Worm (Caenorhabditis elegans) whole organism, young adult: Measurements from ENCODE around the gene F44B9.8.

Source experiments
- B0019.2 ChIP-seq: fragments of 200-800 bp; sonication (Bioruptor generic); conservative IDR thresholded peaks from 2 replicates; pipeline ENCODE4 v1.3.6; 2022; ENCODE audit warnings: missing genetic modification reagents, missing genetic modification characterization, missing compliant biosample characterization
- B0336.3 ChIP-seq: fragments of 200-800 bp; sonication (Bioruptor generic); IDR thresholded peaks from 2 replicates; pipeline ENCODE4 v1.3.6; 2022; ENCODE audit warnings: missing genetic modification characterization, missing compliant biosample characterization
- C17E4.6 ChIP-seq: fragments of 200-800 bp; sonication (Bioruptor generic); IDR thresholded peaks from 2 replicates; pipeline ENCODE4 v1.3.6; 2022; ENCODE audit warnings: missing genetic modification reagents, missing genetic modification characterization, missing compliant biosample characterization
- D2030.7 ChIP-seq: fragments of 200-800 bp; sonication (Bioruptor generic); IDR thresholded peaks from 2 replicates; pipeline ENCODE4 v1.3.6; 2022; ENCODE audit warnings: missing genetic modification reagents, missing genetic modification characterization, missing compliant biosample characterization
- F22D6.2 ChIP-seq: sonication (generic microtip); optimal IDR thresholded peaks from 2 replicates; lab custom pipeline; 2016; ENCODE audit warnings: mild to moderate bottlenecking, missing genetic modification characterization, missing compliant biosample characterization
- F39B2.1 ChIP-seq: fragments of 200-800 bp; sonication (Bioruptor generic); IDR thresholded peaks from 2 replicates; pipeline ENCODE4 v1.3.6; 2022; ENCODE audit warnings: missing genetic modification reagents, missing genetic modification characterization, missing compliant biosample characterization
- F52B5.7 ChIP-seq: sonication (generic microtip); optimal IDR thresholded peaks from 2 replicates; lab custom pipeline; 2016; ENCODE audit warnings: mild to moderate bottlenecking, missing genetic modification characterization, missing compliant biosample characterization
- F57A8.1 ChIP-seq: fragments of 200-800 bp; sonication (Bioruptor generic); optimal IDR thresholded peaks from 2 replicates; lab custom pipeline; 2018; ENCODE audit warnings: mild to moderate bottlenecking, missing genetic modification characterization, moderate library complexity, missing compliant biosample characterization
- K12H6.12 ChIP-seq: fragments of 200-800 bp; sonication (Bioruptor generic); optimal IDR thresholded peaks from 2 replicates; lab custom pipeline; 2018; ENCODE audit warnings: mild to moderate bottlenecking, missing genetic modification characterization, missing compliant biosample characterization
- Y53F4B.3 ChIP-seq: fragments of 200-800 bp; sonication (Bioruptor generic); IDR thresholded peaks from 2 replicates; pipeline ENCODE4 v1.3.6; 2022; ENCODE audit warnings: missing genetic modification reagents, missing genetic modification characterization, missing compliant biosample characterization
- ama-1 ChIP-seq, 3 experiments: fragments of 150-350 bp in 1 of 3; sonication (generic microtip) in 2 of 3; optimal IDR thresholded peaks; 2 replicates each; lab custom pipeline; 2014 to 2018; ENCODE audit warnings: missing biosample characterization in 2 of 3, missing genetic modification characterization in 2 of 3, missing genetic modification reagents in 2 of 3
- aptf-3 ChIP-seq: fragments of 200-800 bp; sonication (Bioruptor generic); IDR thresholded peaks from 2 replicates; pipeline ENCODE4 v1.3.6; 2022; ENCODE audit warnings: missing genetic modification characterization, missing compliant biosample characterization
- atf-7 ChIP-seq: sonication (generic microtip); optimal IDR thresholded peaks from 2 replicates; lab custom pipeline; 2017; ENCODE audit warnings: mild to moderate bottlenecking, missing genetic modification characterization, missing compliant biosample characterization
- ccch-3 ChIP-seq: fragments of 200-800 bp; sonication (Bioruptor generic); optimal IDR thresholded peaks from 2 replicates; lab custom pipeline; 2018; ENCODE audit warnings: mild to moderate bottlenecking, missing genetic modification characterization, missing compliant biosample characterization
- ceh-40 ChIP-seq: fragments of 200-800 bp; sonication (Bioruptor generic); IDR thresholded peaks from 2 replicates; pipeline ENCODE4 v1.3.6; 2022; ENCODE audit warnings: missing genetic modification characterization, missing compliant biosample characterization
- ceh-58 ChIP-seq: fragments of 200-800 bp; sonication (Bioruptor generic); IDR thresholded peaks from 2 replicates; pipeline ENCODE4 v1.3.6; 2022; ENCODE audit warnings: missing genetic modification characterization, missing compliant biosample characterization
- ceh-91 ChIP-seq: fragments of 200-800 bp; sonication (Bioruptor generic); IDR thresholded peaks from 2 replicates; pipeline ENCODE4 v1.3.6; 2022; ENCODE audit warnings: missing genetic modification reagents, missing genetic modification characterization, missing compliant biosample characterization
- dpff-1 ChIP-seq: sonication (generic microtip); optimal IDR thresholded peaks from 2 replicates; lab custom pipeline; 2017; ENCODE audit warnings: mild to moderate bottlenecking, missing genetic modification characterization, missing compliant biosample characterization
- egl-44 ChIP-seq: fragments of 200-800 bp; sonication (Bioruptor generic); IDR thresholded peaks from 2 replicates; pipeline ENCODE4 v1.3.6; 2022; ENCODE audit warnings: missing genetic modification reagents, missing genetic modification characterization, missing compliant biosample characterization
- egrh-3 ChIP-seq: fragments of 200-800 bp; sonication (Bioruptor generic); IDR thresholded peaks from 2 replicates; pipeline ENCODE4 v1.3.6; 2022; ENCODE audit warnings: missing genetic modification reagents, missing genetic modification characterization, missing compliant biosample characterization
- ets-4 ChIP-seq: fragments of 200-800 bp; sonication (Bioruptor generic); optimal IDR thresholded peaks from 2 replicates; lab custom pipeline; 2018; ENCODE audit warnings: mild to moderate bottlenecking, missing genetic modification characterization, missing compliant biosample characterization
- hlh-26 ChIP-seq: fragments of 200-800 bp; sonication (Bioruptor generic); conservative IDR thresholded peaks from 2 replicates; pipeline ENCODE4 v1.3.6; 2022; ENCODE audit warnings: missing genetic modification reagents, missing genetic modification characterization, missing compliant biosample characterization
- hmg-1.2 ChIP-seq: fragments of 200-800 bp; sonication (Bioruptor generic); IDR thresholded peaks from 2 replicates; pipeline ENCODE4 v1.3.6; 2022; ENCODE audit warnings: missing genetic modification reagents, missing genetic modification characterization, missing compliant biosample characterization
- hrde-1 ChIP-seq: sonication (generic microtip); optimal IDR thresholded peaks from 2 replicates; lab custom pipeline; 2016; ENCODE audit warnings: missing genetic modification characterization, mild to moderate bottlenecking, missing compliant biosample characterization, moderate library complexity, missing genotype, missing genetic modification reagents, borderline replicate concordance
- let-526 ChIP-seq: fragments of 200-800 bp; sonication (Bioruptor generic); IDR thresholded peaks from 2 replicates; pipeline ENCODE4 v1.3.6; 2022; ENCODE audit warnings: missing genetic modification reagents, missing genetic modification characterization, missing compliant biosample characterization
- let-607 ChIP-seq, 2 experiments: fragments of 200-800 bp in 1 of 2; sonication (Bioruptor generic) in 1 of 2; sonication (generic microtip) in 1 of 2; optimal IDR thresholded peaks; 2 replicates each; lab custom pipeline; 2016 to 2018; ENCODE audit warnings: mild to moderate bottlenecking in 2 of 2, missing compliant biosample characterization in 2 of 2, missing genetic modification characterization in 2 of 2, moderate library complexity in 2 of 2, missing genotype in 1 of 2
- lin-26 ChIP-seq: fragments of 200-800 bp; sonication (Bioruptor generic); IDR thresholded peaks from 2 replicates; pipeline ENCODE4 v1.3.6; 2022; ENCODE audit warnings: missing genetic modification reagents, missing genetic modification characterization, missing compliant biosample characterization
- lin-40 ChIP-seq: sonication (generic microtip); optimal IDR thresholded peaks from 2 replicates; lab custom pipeline; 2016; ENCODE audit warnings: missing genetic modification characterization, mild to moderate bottlenecking, missing compliant biosample characterization, missing genotype, missing genetic modification reagents
- lir-1 ChIP-seq: fragments of 200-800 bp; sonication (Bioruptor generic); conservative IDR thresholded peaks from 2 replicates; pipeline ENCODE4 v1.3.6; 2022; ENCODE audit warnings: missing genetic modification reagents, missing genetic modification characterization, missing compliant biosample characterization
- madf-10 ChIP-seq: sonication (generic microtip); optimal IDR thresholded peaks from 2 replicates; lab custom pipeline; 2016; ENCODE audit warnings: mild to moderate bottlenecking, missing genetic modification characterization, missing compliant biosample characterization
- madf-3 ChIP-seq: fragments of 200-800 bp; sonication (Bioruptor generic); IDR thresholded peaks from 2 replicates; pipeline ENCODE4 v1.3.6; 2022; ENCODE audit warnings: missing genetic modification reagents, missing genetic modification characterization, missing compliant biosample characterization
- mcd-1 ChIP-seq: fragments of 200-800 bp; sonication (Bioruptor generic); IDR thresholded peaks from 2 replicates; pipeline ENCODE4 v1.3.6; 2022; ENCODE audit warnings: missing genetic modification reagents, missing genetic modification characterization, missing compliant biosample characterization
- mel-28 ChIP-seq: sonication (generic microtip); optimal IDR thresholded peaks from 2 replicates; lab custom pipeline; 2016; ENCODE audit warnings: borderline replicate concordance, mild to moderate bottlenecking, missing genetic modification characterization, missing compliant biosample characterization
- nhr-120 ChIP-seq: fragments of 200-800 bp; sonication (Bioruptor generic); IDR thresholded peaks from 2 replicates; pipeline ENCODE4 v1.3.6; 2022; ENCODE audit warnings: missing genetic modification characterization, missing compliant biosample characterization
- nhr-179 ChIP-seq: sonication (generic microtip); optimal IDR thresholded peaks from 2 replicates; lab custom pipeline; 2016; ENCODE audit warnings: mild to moderate bottlenecking, missing genetic modification characterization, missing compliant biosample characterization
- nhr-80 ChIP-seq: sonication (generic microtip); optimal IDR thresholded peaks from 2 replicates; lab custom pipeline; 2016; ENCODE audit warnings: missing genetic modification characterization, missing compliant biosample characterization
- rcor-1 ChIP-seq: fragments of 200-800 bp; sonication (Bioruptor generic); IDR thresholded peaks from 2 replicates; pipeline ENCODE4 v1.3.6; 2022; ENCODE audit warnings: missing genetic modification reagents, missing genetic modification characterization, missing compliant biosample characterization
- rec-8 ChIP-seq, 2 experiments: sonication (generic microtip); optimal IDR thresholded peaks; 2 replicates each; lab custom pipeline; 2016; ENCODE audit warnings: mild to moderate bottlenecking in 2 of 2, missing genetic modification characterization in 2 of 2, missing genetic modification reagents in 2 of 2, missing genotype in 2 of 2, missing biosample characterization in 1 of 2, missing compliant biosample characterization in 1 of 2, moderate library complexity in 1 of 2
- repo-1 ChIP-seq: sonication (generic microtip); optimal IDR thresholded peaks from 2 replicates; lab custom pipeline; 2017; ENCODE audit warnings: mild to moderate bottlenecking, missing genetic modification characterization, missing compliant biosample characterization
- sdz-38 ChIP-seq: sonication (generic microtip); optimal IDR thresholded peaks from 2 replicates; lab custom pipeline; 2016; ENCODE audit warnings: missing genotype, missing genetic modification characterization, missing compliant biosample characterization
- sptf-2 ChIP-seq: fragments of 200-800 bp; sonication (Bioruptor generic); optimal IDR thresholded peaks from 2 replicates; lab custom pipeline; 2018; ENCODE audit warnings: mild to moderate bottlenecking, missing genetic modification characterization, missing compliant biosample characterization
- tbx-9 ChIP-seq: sonication (generic microtip); optimal IDR thresholded peaks from 2 replicates; lab custom pipeline; 2016; ENCODE audit warnings: borderline replicate concordance, missing genetic modification characterization, inconsistent platforms, missing compliant biosample characterization
- unc-62 ChIP-seq: fragments of 150-350 bp; optimal IDR thresholded peaks from 2 replicates; lab custom pipeline; 2014; ENCODE audit warnings: missing biosample characterization, missing genetic modification reagents, missing genetic modification characterization
- zim-3 ChIP-seq: sonication (generic microtip); optimal IDR thresholded peaks from 2 replicates; lab custom pipeline; 2017; ENCODE audit warnings: mild to moderate bottlenecking, missing genetic modification characterization, moderate library complexity, missing compliant biosample characterization
- ztf-22 ChIP-seq: fragments of 200-800 bp; sonication (Bioruptor generic); optimal IDR thresholded peaks from 2 replicates; lab custom pipeline; 2018; ENCODE audit warnings: mild to moderate bottlenecking, missing genetic modification characterization, moderate library complexity, missing compliant biosample characterization
- ztf-6 ChIP-seq: fragments of 200-800 bp; sonication (Bioruptor generic); IDR thresholded peaks from 2 replicates; pipeline ENCODE4 v1.3.6; 2022; ENCODE audit warnings: missing genetic modification reagents, missing genetic modification characterization, missing compliant biosample characterization

F44B9.8 gene

DNA sequence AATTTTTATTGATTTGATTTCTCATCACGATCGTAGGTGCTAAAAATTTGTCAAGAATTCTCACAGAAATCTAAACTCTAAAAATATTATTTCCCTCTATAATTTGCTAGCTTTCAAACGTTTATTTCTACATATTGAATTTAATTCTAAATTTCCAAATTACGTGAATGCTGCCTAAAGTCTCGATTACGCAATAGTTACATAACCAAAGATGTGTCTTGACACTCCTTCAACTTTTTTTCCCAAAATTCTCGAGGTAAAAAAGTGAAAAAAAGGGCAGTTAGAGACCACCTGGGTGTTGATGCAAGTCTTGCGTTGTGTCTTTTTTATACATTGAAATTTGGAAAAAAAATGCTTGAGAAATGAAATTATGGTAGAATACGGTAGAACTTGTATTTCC is 22.4 kb upstream of the F44B9.8 start:
- TF ChIP-seq F22D6.2 = no peak
- no peak for TF ChIP-seq zim-3 (tag; lab: Kevin White, UChicago)
- no peak for TF ChIP-seq egl-44 (GFP tag; lab: Robert Waterston, UW)
- TF ChIP-seq F39B2.1 (GFP tag; lab: Robert Waterston, UW) = no peak
- TF ChIP-seq ztf-22 (GFP tag; lab: Kevin White, UChicago) = no peak
- TF ChIP-seq hlh-26 (GFP tag; lab: Robert Waterston, UW) = no peak

DNA sequence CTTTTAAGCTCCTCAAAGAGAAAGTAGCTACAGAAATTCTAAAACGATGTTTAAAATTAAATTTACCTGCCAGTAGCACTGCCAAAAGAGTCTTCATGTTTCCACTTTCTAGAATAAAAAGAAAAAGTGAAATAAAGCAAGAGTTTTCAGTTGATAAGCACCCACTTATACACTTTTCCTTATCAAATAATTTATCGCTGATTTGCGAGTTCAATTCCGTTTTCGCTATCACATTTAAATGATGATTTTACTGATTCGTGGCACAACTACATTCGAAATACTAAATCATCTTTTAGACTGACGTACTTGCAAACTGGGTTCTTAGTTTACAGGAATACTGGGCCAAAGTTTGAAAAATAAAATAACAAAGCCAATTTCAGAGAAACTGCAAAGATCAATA is 21.5 kb upstream of the F44B9.8 start, which contains the start of gene K12H4.7:
Gene K12H4.7, minus strand, starts transcription at position 138 of the 400 bp plus-strand sequence.
- TF ChIP-seq lin-40 (tag; lab: Kevin White, UChicago) = no peak
- TF ChIP-seq D2030.7 (GFP tag; lab: Robert Waterston, UW) = no peak
- TF ChIP-seq sdz-38 = no peak
- no peak for TF ChIP-seq rcor-1 (GFP tag; lab: Robert Waterston, UW)
- no peak for TF ChIP-seq mel-28
- TF ChIP-seq mcd-1 (GFP tag; lab: Robert Waterston, UW) = no peak
- TF ChIP-seq hrde-1 (tag; lab: Kevin White, UChicago) = no peak
- no peak for TF ChIP-seq atf-7
- no peak for TF ChIP-seq ceh-58 (GFP tag; lab: Robert Waterston, UW)
- TF ChIP-seq B0336.3 = no peak
- TF ChIP-seq ets-4 = peak; percentile 31
- TF ChIP-seq unc-62 (GFP tag; lab: Kevin White, UChicago) = no peak
- no peak for TF ChIP-seq zim-3 (tag; lab: Kevin White, UChicago)
- TF ChIP-seq nhr-80 (tag; lab: Kevin White, UChicago) = peak; percentile 64
- TF ChIP-seq tbx-9 = no peak
- TF ChIP-seq Y53F4B.3 = no peak
- no peak for TF ChIP-seq repo-1 (tag; lab: Kevin White, UChicago)
- TF ChIP-seq ztf-6 = no peak
- no peak for TF ChIP-seq dpff-1 (tag; lab: Kevin White, UChicago)
- TF ChIP-seq lir-1 = no peak
- no peak for TF ChIP-seq sptf-2 (GFP tag; lab: Kevin White, UChicago)
- peak; percentile 6 to 61 for TF ChIP-seq let-607 (tag; optimal IDR thresholded peaks at IDR 0.05; lab: Kevin White, UChicago)

DNA sequence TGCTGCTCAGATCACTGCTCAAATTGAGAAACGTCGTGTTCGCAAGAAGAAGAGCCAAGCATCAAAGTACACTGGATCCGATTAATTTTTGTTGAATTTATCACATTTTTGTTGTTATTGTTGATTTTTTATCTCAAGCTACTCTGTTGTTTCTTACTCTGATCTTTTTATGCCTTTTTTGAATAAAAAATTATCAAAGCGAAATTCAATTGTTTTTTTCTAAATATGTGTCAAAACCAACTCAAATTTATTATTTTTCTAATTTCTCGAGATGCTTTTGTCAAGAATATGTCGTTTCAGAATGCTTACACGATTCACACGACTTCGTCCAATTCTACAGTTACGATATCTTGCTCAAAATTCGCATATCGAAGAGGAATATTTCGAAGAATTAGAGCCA is 18.0 kb upstream of the F44B9.8 start, which contains the start of gene K12H4.2:
Gene K12H4.2, plus strand, starts transcription at position 301 of the 400 bp plus-strand sequence.
- TF ChIP-seq Y53F4B.3 (no peak), F52B5.7 (no peak), hlh-26 (GFP tag; lab: Robert Waterston, UW) (no peak), F57A8.1 (no peak), ceh-40 (no peak)
- TF ChIP-seq, all 124 proteins: peak for 0

DNA sequence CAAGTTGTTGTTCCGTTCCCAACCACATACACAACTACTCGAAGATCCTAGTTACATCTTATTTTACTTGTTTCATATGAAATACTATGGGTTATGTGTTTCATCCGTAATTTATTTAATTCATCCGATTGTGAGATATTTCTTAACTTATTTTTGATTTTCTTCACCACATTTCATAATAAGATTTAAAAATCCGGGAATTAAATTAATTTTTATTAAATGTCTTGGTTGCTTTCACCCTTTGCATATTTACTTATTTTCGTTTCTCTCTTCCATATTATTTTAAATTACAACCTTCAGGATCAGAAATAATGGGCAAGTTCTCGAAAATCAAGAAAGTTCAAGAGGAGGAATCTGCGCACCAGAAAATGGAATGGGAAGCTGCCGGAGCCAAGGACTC is 16.3 kb upstream of the F44B9.8 start, which contains the start of gene K12H4.3:
Gene K12H4.3, plus strand, starts transcription at position 301 of the 400 bp plus-strand sequence.
- TF ChIP-seq rec-8 (tag; optimal IDR thresholded peaks at IDR 0.05; lab: Kevin White, UChicago) = no peak
- no peak for TF ChIP-seq sptf-2 (GFP tag; lab: Kevin White, UChicago)
- no peak for TF ChIP-seq nhr-179 (tag; lab: Kevin White, UChicago)
- TF ChIP-seq let-526 (GFP tag; lab: Robert Waterston, UW) = no peak
- TF ChIP-seq unc-62 (GFP tag; lab: Kevin White, UChicago) = no peak
- TF ChIP-seq ceh-91 (GFP tag; lab: Robert Waterston, UW) = no peak
- TF ChIP-seq egrh-3 = no peak
- TF ChIP-seq hmg-1.2 (GFP tag; lab: Robert Waterston, UW) = no peak
- no peak for TF ChIP-seq aptf-3 (GFP tag; lab: Robert Waterston, UW)
- no peak for TF ChIP-seq hlh-26 (GFP tag; lab: Robert Waterston, UW)
- TF ChIP-seq ccch-3 (GFP tag; lab: Kevin White, UChicago) = no peak
- no peak for TF ChIP-seq K12H6.12 (tag; lab: Kevin White, UChicago)
- no peak for TF ChIP-seq madf-10 (tag; lab: Kevin White, UChicago)
- no peak for TF ChIP-seq B0019.2 (GFP tag; lab: Robert Waterston, UW)
- TF ChIP-seq lin-26 (GFP tag; lab: Robert Waterston, UW) = no peak; the same call in 1 of the 2 replicates
- no peak for TF ChIP-seq ama-1 (optimal IDR thresholded peaks at IDR 0.05; lab: Kevin White, UChicago)
- no peak for TF ChIP-seq ama-1 (GFP tag; optimal IDR thresholded peaks at IDR 0.05; lab: Kevin White, UChicago)
- no peak for TF ChIP-seq madf-3 (GFP tag; lab: Robert Waterston, UW)
- no peak for TF ChIP-seq C17E4.6 (GFP tag; lab: Robert Waterston, UW)
- TF ChIP-seq F57A8.1 = no peak
- TF ChIP-seq nhr-120 (GFP tag; lab: Robert Waterston, UW) = no peak
